Fruit fly (Drosophila melanogaster): Measurements from ENCODE around the gene CG45690.
A peak's percentile ranks its signal among the peaks of the same experiment; 100 is the strongest.

Gene CG45690

DNA sequence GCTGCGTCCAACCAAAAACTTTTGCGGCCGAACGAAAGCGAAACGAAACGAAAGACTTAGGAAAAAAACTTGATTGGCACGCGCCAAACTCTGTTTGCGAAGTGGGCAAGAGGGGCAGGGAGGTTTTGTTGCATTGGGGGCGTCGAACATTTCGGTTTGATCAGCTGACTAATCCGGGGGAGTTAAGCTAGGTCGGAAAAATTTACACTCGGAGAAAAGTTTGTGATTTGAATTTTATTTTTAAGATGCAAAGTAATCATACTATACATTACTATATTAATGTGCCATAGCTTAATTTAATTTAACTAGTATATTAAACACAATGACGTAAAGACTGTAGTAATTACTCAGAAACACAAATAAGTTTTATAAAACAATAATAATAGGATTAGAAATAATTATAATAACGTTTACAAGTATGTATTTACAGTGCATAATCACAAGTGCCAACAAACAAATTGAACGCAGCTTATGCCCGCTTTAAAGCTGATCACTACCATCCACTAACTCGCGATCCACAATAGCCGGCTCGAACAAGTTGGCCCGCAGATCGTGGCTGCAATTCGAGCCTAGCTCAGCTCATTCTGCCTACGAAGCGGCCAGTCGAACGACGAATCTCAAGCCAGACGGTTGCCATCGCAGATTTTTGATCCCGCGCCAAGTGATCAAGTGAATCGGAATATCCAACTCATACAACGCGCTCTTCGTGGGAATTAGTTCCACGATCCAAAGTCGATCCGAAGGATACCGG lies 3.6 kb downstream of the CG45690 start, which contains the start of gene CG31871 (continued):
- TF ChIP-seq dmrt99B (tag; optimal IDR thresholded peaks at IDR 0.05), result peak; percentile 89
- TF ChIP-seq ato (GFP tag; IDR thresholded peaks at IDR 0.05; ENCODE audit: partially characterized antibody), result 0 out of 2 replicates have a peak, but pooled peaks have one; percentile 11
- TF ChIP-seq CG2199 (GFP tag; IDR thresholded peaks at IDR 0.05), result no peak
- peak; percentile 48 for TF ChIP-seq ewg (GFP tag; optimal IDR thresholded peaks at IDR 0.05)
- no peak for TF ChIP-seq pb (GFP tag; optimal IDR thresholded peaks at IDR 0.05)
- TF ChIP-seq corto (GFP tag; optimal IDR thresholded peaks at IDR 0.05), result no peak
- TF ChIP-seq CG10543 (GFP tag; optimal IDR thresholded peaks at IDR 0.05), result peak; percentile 32
- TF ChIP-seq run (tag; optimal IDR thresholded peaks at IDR 0.05), result peak; percentile 65
- peak; percentile 70 for TF ChIP-seq CG4730 (GFP tag; IDR thresholded peaks at IDR 0.05)
- no peak for TF ChIP-seq sob (GFP tag; IDR thresholded peaks at IDR 0.05)
- TF ChIP-seq CG4404 (GFP tag; IDR thresholded peaks at IDR 0.05), result no peak
- no peak for TF ChIP-seq amos (GFP tag; IDR thresholded peaks at IDR 0.05; ENCODE audit: partially characterized antibody)
- TF ChIP-seq CG16863 (GFP tag; optimal IDR thresholded peaks at IDR 0.05), result no peak
- no peak for TF ChIP-seq sim (GFP tag; IDR thresholded peaks at IDR 0.05)
- no peak for TF ChIP-seq crc (GFP tag; optimal IDR thresholded peaks at IDR 0.05)
- TF ChIP-seq BtbVII (GFP tag; optimal IDR thresholded peaks at IDR 0.05), result peak; percentile 56
- no peak for TF ChIP-seq gcm (GFP tag; optimal IDR thresholded peaks at IDR 0.05)
- peak; percentile 67 for TF ChIP-seq CG9727 (GFP tag; optimal IDR thresholded peaks at IDR 0.05)
- peak; percentile 71 for TF ChIP-seq CG14441 (GFP tag; IDR thresholded peaks at IDR 0.05)
- TF ChIP-seq gsb-n (tag; optimal IDR thresholded peaks at IDR 0.05), result peak; percentile 79
- TF ChIP-seq HLHmδ (GFP tag; optimal IDR thresholded peaks at IDR 0.05), result peak; percentile 64
- TF ChIP-seq CG33213 (GFP tag; optimal IDR thresholded peaks at IDR 0.05), result no peak
- TF ChIP-seq CG11560 (tag; IDR thresholded peaks at IDR 0.05), result no peak
- no peak for TF ChIP-seq CG3163 (GFP tag; optimal IDR thresholded peaks at IDR 0.05)
- TF ChIP-seq CG5953 (GFP tag; IDR thresholded peaks at IDR 0.05), result no peak; the same call in 1 of the 2 replicates
- peak; percentile 72 for TF ChIP-seq CG10267 (tag; optimal IDR thresholded peaks at IDR 0.05)
- TF ChIP-seq wdn (GFP tag; IDR thresholded peaks at IDR 0.05), result peak; percentile 17; the same call in 1 of the 2 replicates
- no peak for TF ChIP-seq Doc3 (GFP tag; IDR thresholded peaks at IDR 0.05; ENCODE audit: partially characterized antibody)
- TF ChIP-seq CG7963 (GFP tag; IDR thresholded peaks at IDR 0.05; ENCODE audit: partially characterized antibody), result no peak
- TF ChIP-seq CG10431 (GFP tag; optimal IDR thresholded peaks at IDR 0.05), result peak; percentile 6
- no peak for TF ChIP-seq Dad (GFP tag; optimal IDR thresholded peaks at IDR 0.05)
- peak; percentile 80 for TF ChIP-seq PHDP (tag; optimal IDR thresholded peaks at IDR 0.05)
- TF ChIP-seq CoRest (tag; optimal IDR thresholded peaks at IDR 0.05), result peak; percentile 88
- TF ChIP-seq sqz (GFP tag; optimal IDR thresholded peaks at IDR 0.05), result peak; percentile 61
- TF ChIP-seq grau (tag; optimal IDR thresholded peaks at IDR 0.05), result peak; percentile 83
- TF ChIP-seq ken (GFP tag; IDR thresholded peaks at IDR 0.05), result no peak; the same call in 2 of the 3 replicates
- no peak for TF ChIP-seq nerfin-2 (GFP tag; IDR thresholded peaks at IDR 0.05; ENCODE audit: partially characterized antibody)
- TF ChIP-seq CG13287 (GFP tag; IDR thresholded peaks at IDR 0.05; ENCODE audit: partially characterized antibody), result no peak
- peak; percentile 69; the same call in 1 of the 2 replicates for TF ChIP-seq Atf6 (GFP tag; IDR thresholded peaks at IDR 0.05)
- no peak for TF ChIP-seq cad (GFP tag; optimal IDR thresholded peaks at IDR 0.05)
- TF ChIP-seq row (GFP tag; IDR thresholded peaks at IDR 0.05), result peak; percentile 75
- peak; percentile 71 for TF ChIP-seq CG12659 (GFP tag; optimal IDR thresholded peaks at IDR 0.05)
- TF ChIP-seq CkIIα-i1 (GFP tag; IDR thresholded peaks at IDR 0.05), result no peak
- TF ChIP-seq crp (GFP tag; optimal IDR thresholded peaks at IDR 0.05), result peak in 1 of 2 experiments; percentile 61
- TF ChIP-seq pros (GFP tag; optimal IDR thresholded peaks at IDR 0.05), result peak; percentile 11
- peak; percentile 29; the same call in 1 of the 3 replicates for TF ChIP-seq Mrtf (GFP tag; IDR thresholded peaks at IDR 0.05)
- TF ChIP-seq CG32767 (GFP tag; IDR thresholded peaks at IDR 0.05), result peak; percentile 58; the same call in 1 of the 2 replicates
- peak; percentile 39; the same call in 1 of the 2 replicates for TF ChIP-seq E2f2 (GFP tag; IDR thresholded peaks at IDR 0.05)
- TF ChIP-seq Poxn (GFP tag; IDR thresholded peaks at IDR 0.05), result no peak

Data from whole organism, embryonic.